Worm (Caenorhabditis elegans): Measurements from ENCODE around the gene Y14H12B.1.
A peak's percentile ranks its signal among the peaks of the same experiment; 100 is the strongest.

The Y14H12B.1 gene

DNA sequence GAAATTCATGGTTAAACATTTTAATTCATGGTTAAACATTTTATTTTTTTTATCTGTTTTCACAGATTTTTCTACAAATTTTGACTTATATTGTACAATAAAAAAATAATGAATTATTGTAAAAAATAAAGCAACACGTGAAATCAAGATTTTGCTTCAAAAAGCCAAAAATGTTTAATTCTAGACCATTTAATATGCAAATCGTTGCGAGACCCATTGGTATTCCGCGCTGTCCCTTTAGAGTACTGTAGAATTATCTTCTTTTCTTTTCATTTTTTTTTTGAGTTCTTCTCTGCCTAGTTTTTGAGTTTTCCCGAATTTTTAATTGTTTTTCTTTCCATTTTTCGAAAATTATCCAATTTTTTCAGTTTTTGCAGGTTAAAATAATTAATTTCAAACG lies at the start of gene Y14H12B.1:
Y14H12B.1 (plus strand) TSS at position 363 of the 400 bp plus-strand sequence.
- TF ChIP-seq F33H1.4 (GFP tag; IDR thresholded peaks at IDR 0.05) (peak; percentile 88), attf-3 (GFP tag; conservative IDR thresholded peaks at IDR 0.05) (no peak), madf-6 (GFP tag; IDR thresholded peaks at IDR 0.05) (peak; percentile 82), madf-8 (GFP tag; conservative IDR thresholded peaks at IDR 0.05) (peak; percentile 72), lsl-1 (GFP tag; optimal IDR thresholded peaks at IDR 0.05) (peak; percentile 84), bed-1 (GFP tag; IDR thresholded peaks at IDR 0.05) (no peak), efl-1 (GFP tag; optimal IDR thresholded peaks at IDR 0.05) (peak; percentile 17), xnd-1 (tag; optimal IDR thresholded peaks at IDR 0.05) (peak; percentile 74)

DNA sequence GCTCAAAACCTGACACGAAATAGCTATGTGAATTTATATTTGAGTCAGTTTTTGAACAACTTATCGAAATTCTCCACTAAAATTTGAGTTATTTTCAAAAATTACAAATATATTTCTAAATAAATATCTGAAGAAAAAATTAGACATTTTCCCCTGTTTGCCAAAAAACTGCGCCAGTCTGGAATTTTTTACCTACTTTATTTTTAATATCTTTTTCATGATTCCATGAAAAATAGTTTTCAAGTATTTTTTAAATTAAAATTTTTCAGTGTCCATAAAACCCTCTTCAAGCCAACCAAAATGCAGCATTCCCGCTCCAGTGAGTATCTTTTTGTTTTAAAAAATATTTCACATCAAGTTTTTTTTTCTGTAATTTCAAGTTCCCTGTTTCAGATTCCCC lies 43.1 kb upstream of the Y14H12B.1 start, which contains the start of gene F53C3.8:
F53C3.8 (plus strand) TSS at position 301 of the 400 bp plus-strand sequence.
- TF ChIP-seq efl-1 (GFP tag; optimal IDR thresholded peaks at IDR 0.05) (no peak), nhr-27 (tag; optimal IDR thresholded peaks at IDR 0.05) (no peak), Y67H2A.10 (GFP tag; conservative IDR thresholded peaks at IDR 0.05) (no peak), F57A8.1 (GFP tag; optimal IDR thresholded peaks at IDR 0.05) (no peak), akir-1 (GFP tag; optimal IDR thresholded peaks at IDR 0.05) (no peak), nfyb-1 (GFP tag; IDR thresholded peaks at IDR 0.05) (no peak), ztf-18 (tag; optimal IDR thresholded peaks at IDR 0.05) (no peak), K11D2.4 (GFP tag; IDR thresholded peaks at IDR 0.05) (no peak), hsf-1 (GFP tag; IDR thresholded peaks at IDR 0.05) (no peak), let-526 (GFP tag; IDR thresholded peaks at IDR 0.05) (no peak), mes-4 (tag; optimal IDR thresholded peaks at IDR 0.05) (no peak), B0019.2 (GFP tag; conservative IDR thresholded peaks at IDR 0.05) (no peak), F39B2.1 (GFP tag; IDR thresholded peaks at IDR 0.05) (no peak), hmg-20 (GFP tag; IDR thresholded peaks at IDR 0.05) (no peak), ceh-58 (GFP tag; IDR thresholded peaks at IDR 0.05) (no peak), ztf-25 (GFP tag; IDR thresholded peaks at IDR 0.05) (no peak), nhr-80 (tag; optimal IDR thresholded peaks at IDR 0.05) (no peak)

DNA sequence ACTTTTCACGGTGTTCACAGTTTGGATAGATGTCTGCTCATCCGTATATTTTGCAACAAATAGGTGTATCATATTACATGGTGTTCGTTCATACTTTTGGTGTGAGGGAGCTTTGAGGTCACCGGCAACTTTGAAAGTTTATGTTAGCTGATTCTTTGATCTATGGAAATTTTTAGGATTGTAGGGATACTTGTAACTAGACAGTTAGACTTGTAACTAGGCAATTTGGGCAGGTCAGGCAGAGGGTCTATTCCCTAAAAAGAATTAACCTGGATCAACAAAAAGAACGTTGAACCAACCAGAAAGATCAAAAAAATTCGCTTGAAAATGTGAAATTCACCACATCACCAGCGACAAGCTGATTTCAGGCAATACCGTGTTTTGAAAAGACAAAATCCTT lies 40.3 kb upstream of the Y14H12B.1 start:
- TF ChIP-seq hlh-12 (tag; optimal IDR thresholded peaks at IDR 0.05): no peak
- no peak for TF ChIP-seq ztf-3 (GFP tag; optimal IDR thresholded peaks at IDR 0.05)
- no peak for TF ChIP-seq F10E7.11 (tag; optimal IDR thresholded peaks at IDR 0.05)
- no peak for TF ChIP-seq Y53F4B.3 (GFP tag; IDR thresholded peaks at IDR 0.05)
- no peak for TF ChIP-seq hrde-1 (tag; optimal IDR thresholded peaks at IDR 0.05; ENCODE audit: borderline replicate concordance)
- TF ChIP-seq zfh-2 (GFP tag; conservative IDR thresholded peaks at IDR 0.05): no peak
- TF ChIP-seq F37B4.10 (GFP tag; IDR thresholded peaks at IDR 0.05): no peak
- TF ChIP-seq ztf-6 (GFP tag; IDR thresholded peaks at IDR 0.05): no peak
- no peak for TF ChIP-seq ccch-3 (GFP tag; optimal IDR thresholded peaks at IDR 0.05)
- TF ChIP-seq bed-1 (GFP tag; IDR thresholded peaks at IDR 0.05): no peak
- no peak for TF ChIP-seq rcor-1 (GFP tag; IDR thresholded peaks at IDR 0.05)
- no peak for TF ChIP-seq nhr-27 (tag; optimal IDR thresholded peaks at IDR 0.05)
- TF ChIP-seq lin-35 (GFP tag; optimal IDR thresholded peaks at IDR 0.05): no peak
- no peak for TF ChIP-seq F52B5.7 (tag; optimal IDR thresholded peaks at IDR 0.05)
- TF ChIP-seq mel-28 (tag; optimal IDR thresholded peaks at IDR 0.05; ENCODE audit: borderline replicate concordance): no peak
- TF ChIP-seq athp-1 (tag; optimal IDR thresholded peaks at IDR 0.05): no peak
- no peak for TF ChIP-seq F49E8.2 (tag; optimal IDR thresholded peaks at IDR 0.05; ENCODE audit: insufficient read depth)
- no peak for TF ChIP-seq cebp-1 (GFP tag; IDR thresholded peaks at IDR 0.05)
- TF ChIP-seq cebp-1 (tag; optimal IDR thresholded peaks at IDR 0.05): no peak
- TF ChIP-seq ceh-40 (GFP tag; IDR thresholded peaks at IDR 0.05): no peak

Data from whole organism, young adult.